Fruit fly (Drosophila melanogaster): ENCODE data around the gene Bin1.

DNA sequence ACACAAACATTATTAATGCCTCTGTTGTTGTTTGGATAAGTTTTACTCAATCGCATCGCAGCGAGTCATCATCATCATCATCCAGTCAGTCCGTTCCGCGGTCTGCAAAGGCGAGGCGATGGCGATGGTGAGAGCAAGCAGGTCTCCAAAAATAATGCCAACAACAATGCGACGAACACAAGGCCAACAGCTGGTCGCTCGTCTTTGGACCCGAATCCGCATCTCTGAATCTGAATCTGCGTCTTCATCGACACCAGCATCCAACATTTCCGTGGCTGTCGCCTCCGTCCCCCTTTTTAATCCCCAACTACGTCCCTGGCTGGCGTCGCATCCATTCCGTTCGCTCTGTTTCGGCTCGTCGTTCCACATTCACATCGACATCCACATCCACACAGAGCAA lies 44.9 kb upstream of the Bin1 start:
- TF ChIP-seq CG1621 (tag; optimal IDR thresholded peaks at IDR 0.05) = peak; percentile 24
- no peak for TF ChIP-seq CG3919 (GFP tag; optimal IDR thresholded peaks at IDR 0.05)
- TF ChIP-seq CG15336 (GFP tag; IDR thresholded peaks at IDR 0.05) = no peak
- no peak for TF ChIP-seq CG6276 (GFP tag; optimal IDR thresholded peaks at IDR 0.05)
- no peak for TF ChIP-seq OdsH (GFP tag; optimal IDR thresholded peaks at IDR 0.05)

Measured in whole organism, prepupa.